Fruit fly (Drosophila melanogaster): ENCODE measurements around the gene promL.

The promL gene

DNA sequence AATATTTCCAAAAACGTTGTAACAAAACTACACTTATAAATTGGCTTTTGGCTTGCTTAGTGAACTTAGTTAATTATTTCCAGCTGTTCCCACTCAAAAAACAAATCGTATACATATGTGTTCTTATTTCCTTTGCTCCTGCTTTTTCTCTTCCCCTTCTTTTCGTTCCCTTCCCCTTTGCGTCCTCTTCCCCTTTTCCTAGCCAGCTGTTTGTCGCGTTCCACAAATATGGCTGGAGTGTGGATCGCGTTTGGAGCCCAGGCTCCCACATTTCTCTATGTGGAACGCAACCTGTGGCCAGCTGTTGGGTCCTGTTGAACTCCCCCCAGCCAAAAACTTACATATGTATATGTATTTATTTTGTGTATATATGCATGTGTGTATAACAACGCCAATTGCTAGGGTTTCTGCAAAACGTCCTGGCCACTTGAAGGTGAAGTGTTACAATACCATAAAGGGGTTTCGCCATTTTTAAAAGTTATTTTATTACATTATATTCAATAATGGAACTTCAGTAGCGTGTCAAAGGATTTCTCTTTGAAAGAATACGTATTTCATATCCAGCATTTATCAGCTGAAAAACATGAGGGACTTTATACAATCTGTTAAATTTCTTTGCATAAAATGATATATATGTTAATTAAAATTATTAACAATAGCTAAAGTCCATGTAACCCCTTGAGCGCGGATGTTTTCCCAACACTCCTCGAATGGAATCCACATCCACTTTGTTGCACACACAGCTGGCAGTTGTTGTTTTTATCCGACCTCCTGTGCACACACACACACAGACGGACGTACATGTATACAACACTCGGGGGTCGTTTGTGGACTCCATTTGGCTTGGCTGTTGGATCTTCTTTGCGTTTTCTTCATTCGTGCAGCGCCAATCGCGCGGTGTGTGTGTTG lies 55.6 kb downstream of the promL start (continued):
- peak; percentile 90 for TF ChIP-seq dsx (GFP tag; optimal IDR thresholded peaks at IDR 0.05; ENCODE audit: poor library complexity, severe bottlenecking)
- peak; percentile 9 for TF ChIP-seq CG16779 (tag; optimal IDR thresholded peaks at IDR 0.05)
- peak; percentile 5 for TF ChIP-seq CG10669 (GFP tag; optimal IDR thresholded peaks at IDR 0.05)
- TF ChIP-seq spab (GFP tag; optimal IDR thresholded peaks at IDR 0.05): peak; percentile 7
- no peak for TF ChIP-seq CG3032 (tag; optimal IDR thresholded peaks at IDR 0.05)
- peak; percentile 33 for TF ChIP-seq Sox102F (GFP tag; optimal IDR thresholded peaks at IDR 0.05)
- TF ChIP-seq lz (GFP tag; optimal IDR thresholded peaks at IDR 0.05): no peak
- peak; percentile 18 for TF ChIP-seq CG6792 (GFP tag; optimal IDR thresholded peaks at IDR 0.05)
- TF ChIP-seq CG6808 (GFP tag; optimal IDR thresholded peaks at IDR 0.05): no peak
- TF ChIP-seq Lpt (GFP tag; optimal IDR thresholded peaks at IDR 0.05): no peak
- TF ChIP-seq ss (GFP tag; optimal IDR thresholded peaks at IDR 0.05): peak in 1 of 2 experiments; percentile 25
- TF ChIP-seq Blimp-1 (GFP tag; optimal IDR thresholded peaks at IDR 0.05): no peak
- TF ChIP-seq Eip93F (GFP tag; optimal IDR thresholded peaks at IDR 0.05): peak; percentile 56
- no peak for TF ChIP-seq CG8319 (GFP tag; optimal IDR thresholded peaks at IDR 0.05)
- TF ChIP-seq Eip78C (GFP tag): peak; percentile 66
- TF ChIP-seq net (GFP tag; optimal IDR thresholded peaks at IDR 0.05): peak; percentile 18
- no peak for TF ChIP-seq fd85E (GFP tag; optimal IDR thresholded peaks at IDR 0.05)
- peak; percentile 40 for TF ChIP-seq Smox (GFP tag; optimal IDR thresholded peaks at IDR 0.05)
- no peak for TF ChIP-seq CG6276 (GFP tag; optimal IDR thresholded peaks at IDR 0.05)
- peak; percentile 18 for TF ChIP-seq CG8632 (GFP tag; optimal IDR thresholded peaks at IDR 0.05)

DNA sequence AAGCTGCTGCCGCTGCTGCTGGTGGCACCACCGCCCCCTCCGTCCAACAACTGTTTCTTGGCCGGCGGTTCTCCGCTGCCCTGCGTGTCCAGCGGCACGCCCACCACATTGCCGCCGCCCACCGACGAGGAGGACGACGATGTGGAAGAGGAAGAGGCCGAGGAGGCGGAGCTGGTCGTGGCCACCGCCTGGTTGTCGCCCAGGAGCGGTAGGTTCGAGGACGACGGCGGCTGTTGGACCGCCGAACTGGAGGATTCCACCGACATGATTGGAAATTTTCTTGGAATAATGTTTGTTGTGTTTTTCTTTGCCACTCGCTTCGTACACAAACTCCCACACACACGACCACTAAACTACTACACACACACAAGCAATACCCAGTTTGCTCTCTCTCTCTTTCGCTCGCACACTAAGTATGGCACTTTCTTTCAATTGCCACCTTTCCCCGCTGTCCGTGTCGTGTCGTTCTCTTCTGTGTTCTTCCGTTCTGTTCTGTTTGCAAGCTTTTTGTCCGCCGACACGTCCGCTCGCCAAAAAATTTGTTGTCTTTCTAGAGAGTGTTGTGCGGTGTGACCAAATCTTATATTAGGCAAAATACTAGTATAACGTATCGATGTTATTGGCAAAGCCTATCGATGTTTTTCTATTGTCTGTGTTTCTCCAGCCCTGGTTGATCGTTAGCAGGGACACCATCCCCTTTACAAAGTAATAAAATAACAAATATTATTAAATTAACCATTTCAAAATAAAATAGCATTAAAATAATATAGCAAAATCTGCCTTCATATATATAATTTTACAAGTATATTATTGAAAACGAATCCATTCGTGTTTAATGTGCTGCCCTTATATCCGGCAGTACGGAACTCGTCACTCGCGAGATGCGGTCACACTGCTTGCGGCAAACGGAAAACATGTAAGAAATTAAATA lies 57.0 kb downstream of the promL start, which contains the start of the genes CG32486 and PAN3:
TSS of gene CG32486 (minus strand) at position 566 of the 931 bp plus-strand sequence.
TSS of gene PAN3 (plus strand) at position 860 of the 931 bp plus-strand sequence.
- TF ChIP-seq Blimp-1 (GFP tag; optimal IDR thresholded peaks at IDR 0.05): no peak
- TF ChIP-seq CG4318 (GFP tag; optimal IDR thresholded peaks at IDR 0.05): no peak
- TF ChIP-seq Hr38 (GFP tag; optimal IDR thresholded peaks at IDR 0.05): no peak
- TF ChIP-seq Met (GFP tag; optimal IDR thresholded peaks at IDR 0.05): peak; percentile 6
- peak; percentile 73 for TF ChIP-seq svp (GFP tag)
- peak; percentile 47; the same call in 2 of the 3 replicates for TF ChIP-seq eg (GFP tag; IDR thresholded peaks at IDR 0.05)
- TF ChIP-seq Ets96B (tag; optimal IDR thresholded peaks at IDR 0.05): peak; percentile 16
- TF ChIP-seq fkh (GFP tag; optimal IDR thresholded peaks at IDR 0.05): peak; percentile 68
- peak; percentile 60 for TF ChIP-seq Sox14 (GFP tag; optimal IDR thresholded peaks at IDR 0.05)
- peak; percentile 1 for TF ChIP-seq CG7368 (GFP tag; optimal IDR thresholded peaks at IDR 0.05)
- peak; percentile 54 for TF ChIP-seq CG16779 (tag; optimal IDR thresholded peaks at IDR 0.05)
- peak; percentile 21 for TF ChIP-seq Smox (GFP tag; optimal IDR thresholded peaks at IDR 0.05)
- TF ChIP-seq CG8119 (GFP tag; IDR thresholded peaks at IDR 0.05): peak; percentile 32; the same call in 1 of the 3 replicates
- TF ChIP-seq OdsH (GFP tag; optimal IDR thresholded peaks at IDR 0.05): no peak
- no peak for TF ChIP-seq CG6276 (GFP tag; optimal IDR thresholded peaks at IDR 0.05)
- no peak for TF ChIP-seq Ets21C (GFP tag; optimal IDR thresholded peaks at IDR 0.05)
- TF ChIP-seq spab (GFP tag; optimal IDR thresholded peaks at IDR 0.05): no peak
- TF ChIP-seq salr (GFP tag; optimal IDR thresholded peaks at IDR 0.05): peak in 1 of 2 experiments; percentile 17
- TF ChIP-seq achi (GFP tag; optimal IDR thresholded peaks at IDR 0.05): no peak
- TF ChIP-seq CG32006 (GFP tag; optimal IDR thresholded peaks at IDR 0.05): no peak
- TF ChIP-seq CG6808 (GFP tag; optimal IDR thresholded peaks at IDR 0.05): no peak
- no peak for TF ChIP-seq CG8319 (GFP tag; optimal IDR thresholded peaks at IDR 0.05)
- no peak for TF ChIP-seq lz (GFP tag; optimal IDR thresholded peaks at IDR 0.05)
- peak; percentile 38 for TF ChIP-seq esn (GFP tag; optimal IDR thresholded peaks at IDR 0.05)
- no peak for TF ChIP-seq CG31627 (GFP tag; optimal IDR thresholded peaks at IDR 0.05)
- no peak for TF ChIP-seq CG6792 (GFP tag; optimal IDR thresholded peaks at IDR 0.05)
- TF ChIP-seq cyc (GFP tag; optimal IDR thresholded peaks at IDR 0.05): no peak
- peak; percentile 78 for TF ChIP-seq Eip78C (GFP tag)
- TF ChIP-seq acj6 (GFP tag; optimal IDR thresholded peaks at IDR 0.05): no peak
- no peak for TF ChIP-seq Hr4 (GFP tag; optimal IDR thresholded peaks at IDR 0.05)
- peak; percentile 11 for TF ChIP-seq topi (GFP tag; optimal IDR thresholded peaks at IDR 0.05)
- TF ChIP-seq Sox15 (GFP tag; optimal IDR thresholded peaks at IDR 0.05): no peak
- TF ChIP-seq pdm3 (GFP tag; optimal IDR thresholded peaks at IDR 0.05): no peak
- TF ChIP-seq CG3032 (tag; optimal IDR thresholded peaks at IDR 0.05): peak; percentile 24
- peak; percentile 54 for TF ChIP-seq CG3919 (GFP tag; optimal IDR thresholded peaks at IDR 0.05)
